Worm (Caenorhabditis elegans): Measurements from ENCODE around the gene ins-1.
A peak's percentile ranks its signal among the peaks of the same experiment; 100 is the strongest.

The ins-1 gene

DNA sequence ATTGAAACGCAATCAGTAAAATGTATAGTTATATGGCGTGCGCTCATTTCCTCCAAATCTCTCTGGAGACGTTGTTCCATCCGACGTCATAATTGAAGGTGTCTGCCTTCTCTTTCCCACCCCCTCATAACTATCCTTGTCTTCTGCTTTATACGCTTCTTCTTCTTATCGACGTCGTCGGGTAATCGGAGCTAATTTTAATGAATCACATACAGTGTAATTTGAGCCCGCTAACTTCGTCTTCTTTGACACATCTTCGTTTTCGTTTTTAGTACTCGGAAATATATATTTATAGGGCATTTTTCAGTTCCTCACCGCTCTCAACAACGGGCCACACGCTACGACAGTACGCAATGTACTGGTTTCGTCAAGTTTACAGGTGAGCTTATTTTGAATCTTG lies at the start of gene ins-1:
Gene ins-1 (plus strand): TSS at position 301 of the 400 bp plus-strand sequence.
- no peak for TF ChIP-seq hmbx-1 (tag; optimal IDR thresholded peaks at IDR 0.05)
- no peak for TF ChIP-seq pes-1 (GFP tag; IDR thresholded peaks at IDR 0.05)
- no peak for TF ChIP-seq ama-1 (optimal IDR thresholded peaks at IDR 0.05)
- no peak for TF ChIP-seq scrt-1 (GFP tag; IDR thresholded peaks at IDR 0.05)

DNA sequence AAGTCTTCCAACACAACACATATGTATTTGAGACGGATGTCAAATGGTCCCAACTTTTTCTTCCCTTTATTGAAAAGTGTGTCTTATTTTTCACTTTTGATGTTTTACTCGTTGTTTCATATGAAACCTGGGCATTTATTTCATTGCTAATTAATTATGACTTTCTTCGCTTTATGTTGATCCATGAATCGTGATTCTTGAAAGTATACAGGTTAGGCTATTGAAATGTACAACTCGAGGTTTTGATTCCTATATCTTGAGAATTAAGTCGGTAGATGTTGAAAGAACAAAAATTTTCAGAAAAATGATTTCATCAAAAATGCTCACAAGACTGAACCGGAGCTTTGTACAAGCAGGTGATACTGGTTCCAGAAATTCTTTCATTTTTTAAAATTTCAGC lies 49.4 kb upstream of the ins-1 start, which contains the start of gene nfu-1:
Gene nfu-1 (plus strand): TSS at position 301 of the 400 bp plus-strand sequence.
- TF ChIP-seq ama-1 (optimal IDR thresholded peaks at IDR 0.05) = no peak
- TF ChIP-seq ceh-13 (GFP tag; optimal IDR thresholded peaks at IDR 0.05) = no peak
- TF ChIP-seq tbx-37 (GFP tag; conservative IDR thresholded peaks at IDR 0.05) = no peak
- TF ChIP-seq tbx-11 (GFP tag; IDR thresholded peaks at IDR 0.05) = no peak
- TF ChIP-seq aly-1 (tag; optimal IDR thresholded peaks at IDR 0.05) = no peak

DNA sequence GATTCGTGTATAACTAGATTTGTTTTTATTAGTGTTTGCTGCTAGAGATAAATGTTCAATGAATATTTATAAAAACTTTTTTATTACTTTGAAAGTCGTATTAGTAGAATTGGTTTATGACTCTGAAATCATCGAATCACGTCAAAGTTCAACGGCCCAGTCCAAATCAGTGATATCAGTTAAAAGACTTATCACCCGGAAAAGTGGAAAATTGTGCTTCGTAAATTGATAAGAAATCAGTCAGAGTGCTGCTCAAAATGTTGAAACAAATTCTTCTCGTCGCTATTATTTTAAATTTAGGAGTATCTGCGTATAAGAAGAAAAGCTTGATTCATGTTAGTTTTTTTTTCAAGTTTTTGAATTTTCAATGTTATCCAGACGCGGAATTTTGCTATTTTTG lies 48.2 kb upstream of the ins-1 start, which contains the start of gene R10H10.3:
Gene R10H10.3 (plus strand): TSS at position 243 of the 400 bp plus-strand sequence.
- no peak for TF ChIP-seq hmbx-1 (tag; optimal IDR thresholded peaks at IDR 0.05)
- TF ChIP-seq ets-7 (tag; optimal IDR thresholded peaks at IDR 0.05) = no peak
- no peak for TF ChIP-seq hmg-4 (GFP tag; optimal IDR thresholded peaks at IDR 0.05)
- TF ChIP-seq scrt-1 (GFP tag; IDR thresholded peaks at IDR 0.05) = no peak
- no peak for TF ChIP-seq F13C5.2 (tag; optimal IDR thresholded peaks at IDR 0.05)
- no peak for TF ChIP-seq tra-4 (tag; optimal IDR thresholded peaks at IDR 0.05)
- TF ChIP-seq tbx-11 (GFP tag; IDR thresholded peaks at IDR 0.05) = no peak
- no peak for TF ChIP-seq ama-1 (optimal IDR thresholded peaks at IDR 0.05)
- no peak for TF ChIP-seq tbx-37 (GFP tag; conservative IDR thresholded peaks at IDR 0.05)
- no peak for TF ChIP-seq ceh-36 (tag; optimal IDR thresholded peaks at IDR 0.05)
- no peak for TF ChIP-seq pes-1 (GFP tag; IDR thresholded peaks at IDR 0.05)
- TF ChIP-seq B0310.2 (tag; optimal IDR thresholded peaks at IDR 0.05) = no peak
- no peak for TF ChIP-seq flt-1 (GFP tag; IDR thresholded peaks at IDR 0.05)
- TF ChIP-seq hnd-1 (tag; optimal IDR thresholded peaks at IDR 0.05) = no peak
- no peak for TF ChIP-seq aly-1 (tag; optimal IDR thresholded peaks at IDR 0.05)
- no peak for TF ChIP-seq sea-1 (GFP tag; conservative IDR thresholded peaks at IDR 0.05)
- no peak for TF ChIP-seq ceh-13 (GFP tag; optimal IDR thresholded peaks at IDR 0.05)

DNA sequence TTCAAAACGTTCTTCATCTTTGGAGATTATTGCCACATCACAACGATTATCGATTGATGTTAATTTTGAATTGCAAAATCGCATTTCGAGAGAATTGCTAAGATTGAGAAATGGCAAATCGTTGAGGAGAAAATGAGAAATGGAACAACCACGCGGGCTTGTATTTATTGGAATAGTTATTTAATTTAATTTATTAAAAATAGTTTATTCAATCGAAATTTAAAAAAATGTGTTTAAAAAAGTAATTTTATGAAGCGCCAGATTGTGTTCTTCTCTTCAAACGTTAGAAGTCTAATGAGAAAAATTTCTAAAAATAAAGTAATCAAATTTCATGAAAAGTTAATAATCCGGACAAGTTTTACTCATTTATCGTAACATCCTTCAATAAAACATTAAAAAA lies 44.7 kb upstream of the ins-1 start, which contains the start of gene spe-26:
Gene spe-26 (minus strand): TSS at position 101 of the 400 bp plus-strand sequence.
- no peak for TF ChIP-seq flt-1 (GFP tag; IDR thresholded peaks at IDR 0.05)
- TF ChIP-seq ceh-13 (GFP tag; optimal IDR thresholded peaks at IDR 0.05) = no peak
- no peak for TF ChIP-seq F13C5.2 (tag; optimal IDR thresholded peaks at IDR 0.05)
- TF ChIP-seq aly-1 (tag; optimal IDR thresholded peaks at IDR 0.05) = no peak

DNA sequence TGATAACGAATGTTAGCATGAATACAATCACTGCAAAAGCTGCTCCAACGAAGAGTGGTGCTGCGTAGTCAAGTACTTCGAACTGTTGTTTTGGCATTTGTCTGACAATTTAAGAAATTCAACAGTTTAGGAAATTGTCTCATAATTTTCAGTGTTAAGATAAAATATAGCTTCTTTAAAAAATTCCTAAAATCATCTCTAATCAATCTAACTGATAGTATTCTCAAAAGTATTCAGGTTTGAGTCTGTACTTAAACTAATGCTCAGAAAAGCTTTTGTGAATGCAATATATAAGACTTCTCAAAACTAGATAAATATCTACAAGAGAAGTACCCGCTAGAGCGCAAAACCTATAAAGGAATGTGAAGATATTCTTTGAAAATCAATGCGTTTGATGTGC lies 41.6 kb upstream of the ins-1 start, which contains the start of gene R10H10.4:
Gene R10H10.4 (minus strand): TSS at position 101 of the 400 bp plus-strand sequence.
- TF ChIP-seq sea-1 (GFP tag; conservative IDR thresholded peaks at IDR 0.05) (no peak), hnd-1 (tag; optimal IDR thresholded peaks at IDR 0.05) (no peak), ceh-36 (tag; optimal IDR thresholded peaks at IDR 0.05) (no peak), ets-7 (tag; optimal IDR thresholded peaks at IDR 0.05) (no peak), hmbx-1 (tag; optimal IDR thresholded peaks at IDR 0.05) (no peak), tbx-37 (GFP tag; conservative IDR thresholded peaks at IDR 0.05) (no peak), ceh-13 (GFP tag; optimal IDR thresholded peaks at IDR 0.05) (no peak), flt-1 (GFP tag; IDR thresholded peaks at IDR 0.05) (no peak), aly-1 (tag; optimal IDR thresholded peaks at IDR 0.05) (no peak), ama-1 (optimal IDR thresholded peaks at IDR 0.05) (no peak), B0310.2 (tag; optimal IDR thresholded peaks at IDR 0.05) (no peak), hmg-4 (GFP tag; optimal IDR thresholded peaks at IDR 0.05) (no peak), scrt-1 (GFP tag; IDR thresholded peaks at IDR 0.05) (no peak), tbx-11 (GFP tag; IDR thresholded peaks at IDR 0.05) (no peak), tra-4 (tag; optimal IDR thresholded peaks at IDR 0.05) (no peak)

DNA sequence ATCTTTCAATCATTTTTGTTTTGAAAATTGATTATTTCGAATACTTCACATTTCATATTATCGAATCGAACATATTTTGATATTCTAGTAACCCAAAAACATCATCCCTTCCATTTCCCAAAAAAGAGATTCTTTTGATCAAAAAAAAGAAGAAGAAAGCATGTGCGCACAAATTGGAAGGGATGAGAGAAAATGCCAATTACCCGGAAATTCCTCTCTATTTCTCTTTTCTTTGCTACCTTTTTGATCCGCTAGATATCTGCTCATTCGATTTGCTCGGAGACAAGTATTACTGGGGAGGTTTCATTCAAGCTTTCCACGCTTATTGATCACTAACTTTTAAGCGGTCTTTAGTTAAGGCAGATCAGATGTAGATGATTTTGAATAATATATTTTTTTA lies 39.7 kb upstream of the ins-1 start:
- no peak for TF ChIP-seq sea-1 (GFP tag; conservative IDR thresholded peaks at IDR 0.05)

DNA sequence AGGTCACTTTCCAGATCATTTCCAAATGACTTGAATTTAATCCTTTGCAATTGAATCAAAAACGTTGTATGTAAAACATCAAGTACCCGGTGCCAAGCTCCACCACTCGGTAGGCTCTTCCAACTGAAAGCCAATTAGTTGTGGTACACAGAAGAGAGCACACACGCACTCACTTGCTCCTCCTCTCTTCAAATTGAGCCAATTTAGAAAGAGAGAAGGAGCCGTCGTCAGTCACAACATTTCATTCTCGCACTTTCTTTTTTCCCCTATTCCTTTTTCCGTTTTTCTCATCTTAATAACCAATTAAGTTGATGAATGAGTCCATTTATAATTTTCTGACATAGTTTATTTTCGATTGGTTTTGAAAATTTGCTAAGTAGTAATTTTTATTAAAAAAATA lies 38.3 kb upstream of the ins-1 start:
- TF ChIP-seq F13C5.2 (tag; optimal IDR thresholded peaks at IDR 0.05) = no peak
- TF ChIP-seq flt-1 (GFP tag; IDR thresholded peaks at IDR 0.05) = no peak
- TF ChIP-seq hnd-1 (tag; optimal IDR thresholded peaks at IDR 0.05) = no peak
- TF ChIP-seq sea-1 (GFP tag; conservative IDR thresholded peaks at IDR 0.05) = no peak
- no peak for TF ChIP-seq tra-4 (tag; optimal IDR thresholded peaks at IDR 0.05)
- no peak for TF ChIP-seq ets-7 (tag; optimal IDR thresholded peaks at IDR 0.05)
- no peak for TF ChIP-seq tbx-11 (GFP tag; IDR thresholded peaks at IDR 0.05)
- no peak for TF ChIP-seq scrt-1 (GFP tag; IDR thresholded peaks at IDR 0.05)
- no peak for TF ChIP-seq hmg-4 (GFP tag; optimal IDR thresholded peaks at IDR 0.05)
- TF ChIP-seq ceh-13 (GFP tag; optimal IDR thresholded peaks at IDR 0.05) = no peak
- TF ChIP-seq ceh-36 (tag; optimal IDR thresholded peaks at IDR 0.05) = no peak
- no peak for TF ChIP-seq aly-1 (tag; optimal IDR thresholded peaks at IDR 0.05)
- TF ChIP-seq ama-1 (optimal IDR thresholded peaks at IDR 0.05) = no peak

DNA sequence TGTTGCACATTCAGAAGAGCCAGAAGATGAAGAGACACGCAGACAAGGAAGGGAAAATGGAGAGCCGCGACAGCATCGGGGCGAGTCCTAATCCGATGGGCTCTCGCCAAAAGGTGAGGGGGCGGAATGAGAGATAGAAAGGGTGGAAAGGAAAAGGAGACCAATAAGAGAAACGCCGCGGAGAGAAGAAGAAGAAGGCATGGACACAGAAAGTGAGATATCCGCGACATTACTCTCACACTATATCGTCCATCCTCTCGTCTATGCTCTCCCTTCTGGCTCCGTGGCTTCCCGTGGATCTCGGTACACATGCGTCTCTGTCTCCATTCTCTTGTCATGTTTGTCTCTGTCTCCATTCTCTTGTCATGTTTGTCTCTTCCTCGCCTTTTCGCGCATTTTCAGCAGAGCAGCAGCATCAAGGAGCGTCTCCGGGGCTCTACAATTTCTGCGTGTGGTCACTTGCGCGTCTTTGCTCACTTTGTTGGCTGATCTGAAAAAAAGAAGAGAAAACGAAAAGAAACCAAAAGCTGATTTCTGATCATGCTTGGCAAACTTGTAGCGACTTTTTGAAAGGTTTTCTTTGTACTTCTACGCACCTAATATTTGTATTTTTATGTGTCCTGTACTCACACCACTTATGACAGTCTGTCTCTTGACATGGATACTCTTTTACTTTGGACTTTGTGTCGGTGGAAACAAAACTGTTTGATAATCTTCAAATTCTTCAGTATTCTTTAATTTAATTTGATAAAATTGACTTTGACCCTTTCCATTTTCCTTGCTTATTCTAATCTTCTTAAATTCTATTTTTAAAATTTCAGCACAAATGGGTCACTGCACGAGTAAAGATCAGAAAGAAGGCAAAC lies 33.1 kb upstream of the ins-1 start, which contains the start of gene gpa-7:
Gene gpa-7 (plus strand): TSS at position 816 of the 866 bp plus-strand sequence.
- TF ChIP-seq hmbx-1 (tag; optimal IDR thresholded peaks at IDR 0.05) = no peak
- TF ChIP-seq ceh-13 (GFP tag; optimal IDR thresholded peaks at IDR 0.05) = no peak
- no peak for TF ChIP-seq ceh-36 (tag; optimal IDR thresholded peaks at IDR 0.05)
- no peak for TF ChIP-seq tbx-37 (GFP tag; conservative IDR thresholded peaks at IDR 0.05)
- no peak for TF ChIP-seq hmg-4 (GFP tag; optimal IDR thresholded peaks at IDR 0.05)
- no peak for TF ChIP-seq sea-1 (GFP tag; conservative IDR thresholded peaks at IDR 0.05)
- TF ChIP-seq B0310.2 (tag; optimal IDR thresholded peaks at IDR 0.05) = no peak
- TF ChIP-seq F13C5.2 (tag; optimal IDR thresholded peaks at IDR 0.05) = peak; percentile 56
- 0 out of 2 replicates have a peak, but pooled peaks have one; percentile 34 for TF ChIP-seq tbx-11 (GFP tag; IDR thresholded peaks at IDR 0.05)
- no peak for TF ChIP-seq ama-1 (optimal IDR thresholded peaks at IDR 0.05)
- no peak for TF ChIP-seq tra-4 (tag; optimal IDR thresholded peaks at IDR 0.05)
- TF ChIP-seq aly-1 (tag; optimal IDR thresholded peaks at IDR 0.05) = peak; percentile 56
- TF ChIP-seq scrt-1 (GFP tag; IDR thresholded peaks at IDR 0.05) = no peak
- no peak for TF ChIP-seq flt-1 (GFP tag; IDR thresholded peaks at IDR 0.05)
- no peak for TF ChIP-seq hnd-1 (tag; optimal IDR thresholded peaks at IDR 0.05)
